Worm (Caenorhabditis elegans) whole organism, young adult: ENCODE data around the gene Y43C5B.3.

Experiments
- B0336.3 ChIP-seq: fragments of 200-800 bp; sonication (Bioruptor generic); IDR thresholded peaks from 2 replicates; pipeline ENCODE4 v1.3.6; 2022; ENCODE audit warnings: missing genetic modification characterization, missing compliant biosample characterization
- C06A6.2 ChIP-seq: fragments of 200-800 bp; sonication (Bioruptor generic); conservative IDR thresholded peaks from 2 replicates; pipeline ENCODE4 v1.3.6; 2022; ENCODE audit warnings: missing genetic modification characterization, missing compliant biosample characterization
- C17E4.6 ChIP-seq: fragments of 200-800 bp; sonication (Bioruptor generic); IDR thresholded peaks from 2 replicates; pipeline ENCODE4 v1.3.6; 2022; ENCODE audit warnings: missing genetic modification reagents, missing genetic modification characterization, missing compliant biosample characterization
- F22D6.2 ChIP-seq: sonication (generic microtip); optimal IDR thresholded peaks from 2 replicates; lab custom pipeline; 2016; ENCODE audit warnings: mild to moderate bottlenecking, missing genetic modification characterization, missing compliant biosample characterization
- F23B12.7 ChIP-seq: sonication (generic microtip); optimal IDR thresholded peaks from 2 replicates; lab custom pipeline; 2017; ENCODE audit warnings: missing genetic modification characterization, mild to moderate bottlenecking, missing compliant biosample characterization, antibody characterized with exemption, moderate library complexity; ENCODE audit not compliant: insufficient read depth
- T26A5.8 ChIP-seq: sonication (generic microtip); optimal IDR thresholded peaks from 2 replicates; lab custom pipeline; 2016; ENCODE audit warnings: missing genetic modification characterization, missing compliant biosample characterization
- Y53G8AR.9 ChIP-seq: fragments of 200-800 bp; sonication (Bioruptor generic); conservative IDR thresholded peaks from 2 replicates; pipeline ENCODE4 v1.3.6; 2022; ENCODE audit warnings: missing genetic modification reagents, missing genetic modification characterization, missing compliant biosample characterization
- athp-1 ChIP-seq: sonication (generic microtip); optimal IDR thresholded peaks from 2 replicates; lab custom pipeline; 2017; ENCODE audit warnings: mild to moderate bottlenecking, missing genetic modification characterization, missing compliant biosample characterization
- attf-3 ChIP-seq: fragments of 200-800 bp; sonication (Bioruptor generic); conservative IDR thresholded peaks from 2 replicates; pipeline ENCODE4 v1.3.6; 2022; ENCODE audit warnings: missing genetic modification reagents, missing genetic modification characterization, missing compliant biosample characterization
- attf-5 ChIP-seq: fragments of 200-800 bp; sonication (Bioruptor generic); optimal IDR thresholded peaks from 2 replicates; lab custom pipeline; 2018; ENCODE audit warnings: mild to moderate bottlenecking, missing genetic modification characterization, missing compliant biosample characterization
- attf-6 ChIP-seq: fragments of 200-800 bp; sonication (Bioruptor generic); IDR thresholded peaks from 2 replicates; pipeline ENCODE4 v1.3.6; 2022; ENCODE audit warnings: missing genetic modification reagents, missing genetic modification characterization, missing compliant biosample characterization
- bed-2 ChIP-seq: fragments of 200-800 bp; sonication (Bioruptor generic); IDR thresholded peaks from 2 replicates; pipeline ENCODE4 v1.3.6; 2022; ENCODE audit warnings: missing genetic modification reagents, missing genetic modification characterization, missing compliant biosample characterization
- cebp-2 ChIP-seq: fragments of 200-800 bp; sonication (Bioruptor generic); IDR thresholded peaks from 2 replicates; pipeline ENCODE4 v1.3.6; 2022; ENCODE audit warnings: missing genetic modification characterization, missing compliant biosample characterization
- ceh-91 ChIP-seq: fragments of 200-800 bp; sonication (Bioruptor generic); IDR thresholded peaks from 2 replicates; pipeline ENCODE4 v1.3.6; 2022; ENCODE audit warnings: missing genetic modification reagents, missing genetic modification characterization, missing compliant biosample characterization
- chd-7 ChIP-seq: sonication (generic microtip); optimal IDR thresholded peaks from 2 replicates; lab custom pipeline; 2016; ENCODE audit warnings: mild to moderate bottlenecking, missing genetic modification characterization, moderate library complexity, missing compliant biosample characterization
- egrh-3 ChIP-seq: fragments of 200-800 bp; sonication (Bioruptor generic); IDR thresholded peaks from 2 replicates; pipeline ENCODE4 v1.3.6; 2022; ENCODE audit warnings: missing genetic modification reagents, missing genetic modification characterization, missing compliant biosample characterization
- ekl-4 ChIP-seq: fragments of 200-800 bp; sonication (Bioruptor generic); IDR thresholded peaks from 2 replicates; pipeline ENCODE4 v1.3.6; 2022; ENCODE audit warnings: missing genetic modification reagents, missing genetic modification characterization, missing compliant biosample characterization
- hmg-20 ChIP-seq: fragments of 200-800 bp; sonication (Bioruptor generic); IDR thresholded peaks from 2 replicates; pipeline ENCODE4 v1.3.6; 2022; ENCODE audit warnings: missing genetic modification reagents, missing genetic modification characterization, missing compliant biosample characterization
- lin-35 ChIP-seq, 3 experiments: fragments of 150-350 bp in 2 of 3; sonication (generic microtip) in 1 of 3; optimal IDR thresholded peaks; 2 replicates each; lab custom pipeline; 2014 to 2018; ENCODE audit warnings: missing biosample characterization in 3 of 3, missing genetic modification characterization in 3 of 3, missing genetic modification reagents in 3 of 3
- lin-40 ChIP-seq: sonication (generic microtip); optimal IDR thresholded peaks from 2 replicates; lab custom pipeline; 2016; ENCODE audit warnings: missing genetic modification characterization, mild to moderate bottlenecking, missing compliant biosample characterization, missing genotype, missing genetic modification reagents
- lir-1 ChIP-seq: fragments of 200-800 bp; sonication (Bioruptor generic); conservative IDR thresholded peaks from 2 replicates; pipeline ENCODE4 v1.3.6; 2022; ENCODE audit warnings: missing genetic modification reagents, missing genetic modification characterization, missing compliant biosample characterization
- nfyb-1 ChIP-seq: fragments of 200-800 bp; sonication (Bioruptor generic); IDR thresholded peaks from 2 replicates; pipeline ENCODE4 v1.3.6; 2022; ENCODE audit warnings: missing genetic modification reagents, missing genetic modification characterization, missing compliant biosample characterization
- nhr-120 ChIP-seq: fragments of 200-800 bp; sonication (Bioruptor generic); IDR thresholded peaks from 2 replicates; pipeline ENCODE4 v1.3.6; 2022; ENCODE audit warnings: missing genetic modification characterization, missing compliant biosample characterization
- nhr-27 ChIP-seq: fragments of 200-800 bp; sonication (Bioruptor generic); optimal IDR thresholded peaks from 2 replicates; lab custom pipeline; 2018; ENCODE audit warnings: mild to moderate bottlenecking, missing genetic modification characterization, moderate library complexity, missing compliant biosample characterization
- pbrm-1 ChIP-seq: fragments of 200-800 bp; sonication (Bioruptor generic); IDR thresholded peaks from 2 replicates; pipeline ENCODE4 v1.3.6; 2022; ENCODE audit warnings: missing genetic modification reagents, missing genetic modification characterization, missing compliant biosample characterization
- rcor-1 ChIP-seq: fragments of 200-800 bp; sonication (Bioruptor generic); IDR thresholded peaks from 2 replicates; pipeline ENCODE4 v1.3.6; 2022; ENCODE audit warnings: missing genetic modification reagents, missing genetic modification characterization, missing compliant biosample characterization
- sea-2 ChIP-seq: fragments of 200-800 bp; sonication (Bioruptor generic); IDR thresholded peaks from 2 replicates; pipeline ENCODE4 v1.3.6; 2022; ENCODE audit warnings: missing genetic modification characterization, missing compliant biosample characterization
- snpc-3.4 ChIP-seq: sonication (generic microtip); optimal IDR thresholded peaks from 2 replicates; lab custom pipeline; 2017; ENCODE audit warnings: missing genetic modification characterization, mild to moderate bottlenecking, missing compliant biosample characterization, antibody characterized with exemption, moderate library complexity, missing genotype, missing genetic modification reagents
- snpc-4 ChIP-seq, 5 experiments: fragments of 150-350 bp in 1 of 5; sonication (generic microtip) in 4 of 5; optimal IDR thresholded peaks; 2 replicates each; lab custom pipeline; 2014 to 2018; ENCODE audit warnings: missing genetic modification characterization in 5 of 5, missing biosample characterization in 3 of 5, antibody characterized with exemption in 2 of 5, mild to moderate bottlenecking in 2 of 5, missing compliant biosample characterization in 2 of 5, missing genotype in 2 of 5, moderate library complexity in 2 of 5, missing genetic modification reagents in 1 of 5
- somi-1 ChIP-seq: fragments of 200-800 bp; sonication (Bioruptor generic); optimal IDR thresholded peaks from 2 replicates; lab custom pipeline; 2018; ENCODE audit warnings: mild to moderate bottlenecking, missing genetic modification characterization, missing compliant biosample characterization
- tbx-9 ChIP-seq: sonication (generic microtip); optimal IDR thresholded peaks from 2 replicates; lab custom pipeline; 2016; ENCODE audit warnings: borderline replicate concordance, missing genetic modification characterization, inconsistent platforms, missing compliant biosample characterization
- zfh-2 ChIP-seq: fragments of 200-800 bp; sonication (Bioruptor generic); conservative IDR thresholded peaks from 2 replicates; pipeline ENCODE4 v1.3.6; 2022; ENCODE audit warnings: missing genetic modification reagents, missing genetic modification characterization, missing compliant biosample characterization
- ztf-26 ChIP-seq: sonication (generic microtip); optimal IDR thresholded peaks from 2 replicates; lab custom pipeline; 2017; ENCODE audit warnings: missing genetic modification characterization, missing compliant biosample characterization

The Y43C5B.3 gene

ce11 chrIV:10403193-10404058, 53.0 kb downstream of the Y43C5B.3 start, which contains the start of gene gpa-7 (continued):
- TF ChIP-seq pbrm-1: peak; percentile 8; the same call in 1 of the 2 replicates
- no peak for TF ChIP-seq tbx-9
- no peak for TF ChIP-seq ekl-4 (GFP tag; lab: Robert Waterston, UW)
- TF ChIP-seq snpc-4 (GFP tag; optimal IDR thresholded peaks at IDR 0.05; lab: Kevin White, UChicago): no peak
- no peak for TF ChIP-seq snpc-4 (tag; optimal IDR thresholded peaks at IDR 0.05; lab: Kevin White, UChicago)
- no peak for TF ChIP-seq nhr-27 (tag; lab: Kevin White, UChicago)
- no peak for TF ChIP-seq lir-1 (GFP tag; lab: Robert Waterston, UW)
- TF ChIP-seq somi-1: peak; percentile 58
- TF ChIP-seq rcor-1: 0 out of 2 replicates have a peak, but pooled peaks have one; percentile 9
- TF ChIP-seq lin-40 (tag; lab: Kevin White, UChicago): peak; percentile 54
- TF ChIP-seq cebp-2 (GFP tag; lab: Robert Waterston, UW): no peak
- TF ChIP-seq sea-2 (GFP tag; lab: Robert Waterston, UW): no peak
- no peak for TF ChIP-seq attf-3 (GFP tag; lab: Robert Waterston, UW)
- TF ChIP-seq attf-6 (GFP tag; lab: Robert Waterston, UW): no peak
- TF ChIP-seq egrh-3 (GFP tag; lab: Robert Waterston, UW): no peak
- no peak for TF ChIP-seq bed-2 (GFP tag; lab: Robert Waterston, UW)
- TF ChIP-seq C17E4.6 (GFP tag; lab: Robert Waterston, UW): no peak
- TF ChIP-seq ceh-91 (GFP tag; lab: Robert Waterston, UW): no peak
- peak in 1 of 3 experiments; percentile 70 for TF ChIP-seq lin-35 (GFP tag; optimal IDR thresholded peaks at IDR 0.05; lab: Kevin White, UChicago)
- TF ChIP-seq ztf-26 (tag; lab: Kevin White, UChicago): no peak
- TF ChIP-seq snpc-3.4: no peak
- TF ChIP-seq zfh-2 (GFP tag; lab: Robert Waterston, UW): no peak; the same call in none of the 2 replicates
- no peak for TF ChIP-seq hmg-20 (GFP tag; lab: Robert Waterston, UW)
- TF ChIP-seq F23B12.7 (tag; lab: Kevin White, UChicago): no peak
- peak; percentile 19 for TF ChIP-seq attf-5 (GFP tag; lab: Kevin White, UChicago)
- TF ChIP-seq F22D6.2 (tag; lab: Kevin White, UChicago): no peak
- TF ChIP-seq C06A6.2 (GFP tag; lab: Robert Waterston, UW): no peak
- no peak for TF ChIP-seq athp-1 (tag; lab: Kevin White, UChicago)
- TF ChIP-seq nhr-120 (GFP tag; lab: Robert Waterston, UW): no peak
- peak; percentile 71 for TF ChIP-seq chd-7 (tag; lab: Kevin White, UChicago)
- no peak for TF ChIP-seq T26A5.8 (tag; lab: Kevin White, UChicago)
- no peak for TF ChIP-seq nfyb-1 (GFP tag; lab: Robert Waterston, UW)
- TF ChIP-seq Y53G8AR.9 (GFP tag; lab: Robert Waterston, UW): no peak
- TF ChIP-seq B0336.3: no peak
